Fruit fly (Drosophila melanogaster): ENCODE data around the gene hwt.

Gene hwt

DNA sequence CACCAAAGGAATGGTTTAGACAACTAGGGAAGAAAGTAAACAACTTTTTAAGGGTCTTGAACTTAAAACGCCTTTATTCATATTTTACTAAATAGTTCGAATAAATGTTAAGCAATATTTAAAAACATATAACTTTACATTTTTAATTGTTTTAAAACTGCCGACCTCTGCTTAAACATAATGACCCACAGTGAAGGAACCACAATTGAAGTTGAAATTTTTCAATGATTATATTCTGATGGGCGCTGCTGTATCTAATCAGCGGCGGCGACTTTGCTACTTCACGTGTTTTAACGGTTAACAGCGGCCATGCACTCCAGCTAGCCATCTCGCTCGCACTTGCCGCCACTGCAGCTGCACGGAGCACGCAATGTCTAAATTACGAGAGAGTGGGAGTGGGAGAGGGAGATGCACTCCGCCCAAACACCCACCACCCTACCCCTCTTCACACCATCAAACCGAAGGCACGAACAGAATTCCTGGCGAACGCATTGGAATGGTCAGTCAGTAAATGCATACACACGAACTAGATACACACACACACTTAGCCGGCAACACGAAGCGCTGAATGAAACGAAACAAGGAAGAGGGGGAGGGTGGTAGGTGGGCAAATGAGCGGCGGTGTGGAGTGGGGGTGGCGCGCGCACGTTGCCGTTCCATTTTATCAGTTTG, 10.6 kb upstream of the hwt start (continued):
- TF ChIP-seq tgo (GFP tag; IDR thresholded peaks at IDR 0.05) (peak; percentile 46; the same call in 1 of the 3 replicates), CG15601 (tag; optimal IDR thresholded peaks at IDR 0.05) (peak; percentile 65), CG31365 (tag; optimal IDR thresholded peaks at IDR 0.05) (no peak), Hsf (GFP tag; optimal IDR thresholded peaks at IDR 0.05) (peak; percentile 67), Blimp-1 (GFP tag; optimal IDR thresholded peaks at IDR 0.05) (peak; percentile 68), CG1832 (GFP tag; optimal IDR thresholded peaks at IDR 0.05) (peak; percentile 72), caup (GFP tag; optimal IDR thresholded peaks at IDR 0.05; ENCODE audit: severe bottlenecking) (no peak), Dip3 (GFP tag; optimal IDR thresholded peaks at IDR 0.05) (no peak), z (GFP tag; IDR thresholded peaks at IDR 0.05) (no peak), sens (GFP tag) (peak; percentile 89), Bdp1 (GFP tag; optimal IDR thresholded peaks at IDR 0.05) (peak; percentile 18), CG11085 (GFP tag; IDR thresholded peaks at IDR 0.05) (no peak), CG7839 (tag; optimal IDR thresholded peaks at IDR 0.05) (peak; percentile 83), dpn (GFP tag; optimal IDR thresholded peaks at IDR 0.05) (peak; percentile 6 to 41), ewg (GFP tag; optimal IDR thresholded peaks at IDR 0.05) (peak; percentile 18), CG7786 (GFP tag; optimal IDR thresholded peaks at IDR 0.05) (peak; percentile 6), CG18476 (GFP tag; optimal IDR thresholded peaks at IDR 0.05) (peak; percentile 43), CG7556 (GFP tag; optimal IDR thresholded peaks at IDR 0.05) (peak; percentile 52), tin (GFP tag; optimal IDR thresholded peaks at IDR 0.05) (peak; percentile 21), jigr1 (GFP tag; IDR thresholded peaks at IDR 0.05) (no peak), Taf1 (GFP tag; IDR thresholded peaks at IDR 0.05) (no peak), Hr78 (GFP tag; optimal IDR thresholded peaks at IDR 0.05) (peak in 1 of 2 experiments; percentile 26), zfh2 (GFP tag; optimal IDR thresholded peaks at IDR 0.05) (no peak), CG15479 (GFP tag; optimal IDR thresholded peaks at IDR 0.05) (peak; percentile 78), CG16863 (GFP tag; optimal IDR thresholded peaks at IDR 0.05) (peak; percentile 38), gro (GFP tag; optimal IDR thresholded peaks at IDR 0.05) (no peak), Med (GFP tag) (peak; percentile 71), CG9437 (GFP tag; optimal IDR thresholded peaks at IDR 0.05) (peak; percentile 47), CG8924 (tag; optimal IDR thresholded peaks at IDR 0.05) (peak; percentile 67), cas (GFP tag; IDR thresholded peaks at IDR 0.05) (no peak), Sox100B (GFP tag; optimal IDR thresholded peaks at IDR 0.05) (peak; percentile 53), Deaf1 (tag; optimal IDR thresholded peaks at IDR 0.05) (peak; percentile 72), sna (GFP tag; IDR thresholded peaks at IDR 0.05; ENCODE audit: partially characterized antibody) (no peak), Hr3 (GFP tag; optimal IDR thresholded peaks at IDR 0.05) (peak; percentile 11), CG9817 (tag; optimal IDR thresholded peaks at IDR 0.05) (peak; percentile 45), CG12104 (GFP tag; optimal IDR thresholded peaks at IDR 0.05) (peak; percentile 31), Aef1 (GFP tag; IDR thresholded peaks at IDR 0.05) (peak; percentile 52), CG4617 (GFP tag; optimal IDR thresholded peaks at IDR 0.05; ENCODE audit: borderline replicate concordance) (no peak), Dek (tag; optimal IDR thresholded peaks at IDR 0.05) (peak; percentile 31), gsb-n (tag; optimal IDR thresholded peaks at IDR 0.05) (peak; percentile 58), gsb (GFP tag; IDR thresholded peaks at IDR 0.05) (peak; percentile 15; the same call in 1 of the 2 replicates), CG14050 (GFP tag; IDR thresholded peaks at IDR 0.05) (peak; percentile 26; the same call in 1 of the 3 replicates), CG4820 (GFP tag; optimal IDR thresholded peaks at IDR 0.05) (peak; percentile 12), Awh (GFP tag; IDR thresholded peaks at IDR 0.05) (no peak), CG4707 (GFP tag; optimal IDR thresholded peaks at IDR 0.05) (no peak), CG6654 (GFP tag; optimal IDR thresholded peaks at IDR 0.05) (peak; percentile 24), eve (GFP tag; optimal IDR thresholded peaks at IDR 0.05) (peak in 1 of 2 experiments; percentile 61), CG18011 (GFP tag; optimal IDR thresholded peaks at IDR 0.05) (no peak), nerfin-2 (GFP tag; IDR thresholded peaks at IDR 0.05; ENCODE audit: partially characterized antibody) (no peak)
